Fruit fly (Drosophila melanogaster) whole organism, adult: ENCODE results near the gene fz2.

Source experiments
- CG12768 ChIP-seq: fragments of 200-800 bp; sonication (Bioruptor generic); optimal IDR thresholded peaks from 2 replicates; lab custom pipeline; 2017; ENCODE audit warnings: missing biosample characterization, missing genetic modification characterization, mild to moderate bottlenecking, moderate library complexity, missing genetic modification reagents
- CG14711 ChIP-seq: fragments of 200-800 bp; sonication (Bioruptor generic); optimal IDR thresholded peaks from 2 replicates; lab custom pipeline; 2018; ENCODE audit warnings: missing biosample characterization, mild to moderate bottlenecking, missing genetic modification characterization, moderate library complexity
- CG5204 ChIP-seq: fragments of 200-800 bp; sonication (Bioruptor generic); optimal IDR thresholded peaks from 2 replicates; lab custom pipeline; 2016; ENCODE audit warnings: missing biosample characterization, missing genetic modification characterization
- CG7045 ChIP-seq: fragments of 200-800 bp; sonication (Bioruptor generic); optimal IDR thresholded peaks from 2 replicates; lab custom pipeline; 2017; ENCODE audit warnings: missing biosample characterization, mild to moderate bottlenecking, missing genetic modification characterization
- Mnt ChIP-seq: fragments of 200-800 bp; sonication (Bioruptor generic); optimal IDR thresholded peaks from 2 replicates; lab custom pipeline; 2016; ENCODE audit warnings: missing biosample characterization, mild to moderate bottlenecking, missing genetic modification characterization
- bab1 ChIP-seq: fragments of 200-800 bp; sonication (Bioruptor generic); optimal IDR thresholded peaks from 3 replicates; lab custom pipeline; 2019; ENCODE audit warnings: missing biosample characterization, mild to moderate bottlenecking, missing genetic modification characterization, moderate library complexity
- cic ChIP-seq: fragments of 200-800 bp; sonication (Bioruptor generic); optimal IDR thresholded peaks from 2 replicates; lab custom pipeline; 2017; ENCODE audit warnings: missing biosample characterization, mild to moderate bottlenecking, missing genetic modification characterization, moderate library complexity
- kay ChIP-seq: fragments of 200-800 bp; sonication (Bioruptor generic); peaks from one replicate; lab custom pipeline; 2016; ENCODE audit warnings: missing biosample characterization, missing genetic modification characterization, borderline replicate concordance

- TF ChIP-seq Mnt (GFP tag; lab: Kevin White, UChicago) (no peak), CG5204 (GFP tag; lab: Kevin White, UChicago) (no peak), CG12768 (no peak), kay (GFP tag; lab: Kevin White, UChicago) (no peak), CG14711 (tag; lab: Kevin White, UChicago) (no peak), CG7045 (GFP tag; lab: Kevin White, UChicago) (no peak), bab1 (no peak), cic (GFP tag; lab: Kevin White, UChicago) (no peak)
Measured at dm6 chr3L:19156263-19156662, 78.9 kb downstream of the fz2 start.
